Fruit fly (Drosophila melanogaster): ENCODE data around the gene Ire1.

DNA sequence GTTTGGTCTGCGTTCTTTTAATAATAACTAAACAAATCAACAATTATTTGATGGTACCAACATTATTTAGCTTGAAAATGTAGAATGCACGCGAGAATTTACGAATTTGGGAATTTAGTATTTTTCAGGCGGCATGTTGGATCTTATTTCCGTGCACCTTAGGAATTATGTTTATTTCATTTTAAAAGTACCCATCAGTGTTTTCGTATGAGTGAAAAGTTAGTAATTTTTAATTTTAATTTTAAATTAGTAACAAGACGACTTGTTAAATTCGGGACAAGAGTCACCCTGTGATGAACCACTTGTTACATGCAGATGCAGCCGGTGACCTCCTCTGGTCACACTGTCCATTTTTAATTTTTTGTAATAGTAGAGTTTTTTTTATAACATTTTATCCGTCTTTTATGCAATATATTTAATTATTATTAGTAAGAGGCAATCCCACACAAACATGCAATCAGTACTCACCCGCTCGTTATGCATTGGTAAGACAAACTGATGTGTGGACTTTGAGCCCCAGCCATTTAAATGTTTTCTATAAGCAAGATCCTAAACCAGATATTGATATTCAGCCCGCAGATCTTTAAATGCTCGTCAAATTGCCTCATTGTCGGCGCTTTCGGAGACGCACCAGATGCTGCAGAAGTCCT, 16.5 kb upstream of the Ire1 start, which contains the start of the genes CG17186 and Arc42:
- TF ChIP-seq bab1 (GFP tag; optimal IDR thresholded peaks at IDR 0.05) (peak; percentile 62), tj (GFP tag; optimal IDR thresholded peaks at IDR 0.05) (no peak), pad (GFP tag; optimal IDR thresholded peaks at IDR 0.05) (peak; percentile 6), toe (GFP tag; optimal IDR thresholded peaks at IDR 0.05) (no peak), CG11617 (GFP tag; optimal IDR thresholded peaks at IDR 0.05) (peak; percentile 28), CG7101 (tag; optimal IDR thresholded peaks at IDR 0.05) (no peak), kay (GFP tag; ENCODE audit: borderline replicate concordance) (no peak), Hr96 (GFP tag; optimal IDR thresholded peaks at IDR 0.05) (no peak), ovo (GFP tag; optimal IDR thresholded peaks at IDR 0.05) (no peak), CG5204 (GFP tag; optimal IDR thresholded peaks at IDR 0.05) (no peak), cic (GFP tag; optimal IDR thresholded peaks at IDR 0.05) (no peak), CG14711 (tag; optimal IDR thresholded peaks at IDR 0.05) (peak; percentile 33)

Data from whole organism, adult.